Fruit fly (Drosophila melanogaster) whole organism, embryonic: ENCODE measurements around the gene CG15046.

Experiments used
- Adf1 ChIP-seq: fragments of 200-800 bp; sonication (Bioruptor generic); IDR thresholded peaks from 2 replicates; pipeline ENCODE4 v1.3.6; 2022; ENCODE audit warnings: missing biosample characterization, missing genetic modification characterization
- CG10431 ChIP-seq: fragments of 200-800 bp; sonication (Bioruptor generic); optimal IDR thresholded peaks from 3 replicates; lab custom pipeline; 2018; ENCODE audit warnings: missing biosample characterization, mild to moderate bottlenecking, missing genetic modification characterization
- CG12104 ChIP-seq: fragments of 200-800 bp; sonication (Bioruptor generic); optimal IDR thresholded peaks from 3 replicates; lab custom pipeline; 2016; ENCODE audit warnings: missing biosample characterization, missing genetic modification characterization
- CG1233 ChIP-seq: fragments of 200-800 bp; sonication (Bioruptor generic); optimal IDR thresholded peaks from 4 replicates; lab custom pipeline; 2018; ENCODE audit warnings: missing biosample characterization, mild to moderate bottlenecking, missing genetic modification characterization
- CG14441 ChIP-seq: fragments of 200-800 bp; sonication (Bioruptor generic); IDR thresholded peaks from 2 replicates; pipeline ENCODE4 v1.3.6; 2022; ENCODE audit warnings: missing biosample characterization, missing genetic modification characterization
- CG15269 ChIP-seq: fragments of 200-800 bp; sonication (Bioruptor generic); optimal IDR thresholded peaks from 2 replicates; lab custom pipeline; 2018; ENCODE audit warnings: missing biosample characterization, mild to moderate bottlenecking, missing genetic modification characterization, moderate library complexity
- CG15601 ChIP-seq: fragments of 200-800 bp; sonication (Bioruptor generic); optimal IDR thresholded peaks from 3 replicates; lab custom pipeline; 2019; ENCODE audit warnings: missing biosample characterization, mild to moderate bottlenecking, missing genetic modification characterization, moderate library complexity
- CG15696 ChIP-seq: fragments of 200-800 bp; sonication (Bioruptor generic); optimal IDR thresholded peaks from 2 replicates; lab custom pipeline; 2019; ENCODE audit warnings: missing biosample characterization, mild to moderate bottlenecking, missing genetic modification characterization, moderate library complexity
- CG17802 ChIP-seq: fragments of 200-800 bp; sonication (Bioruptor generic); optimal IDR thresholded peaks from 2 replicates; lab custom pipeline; 2018; ENCODE audit warnings: missing biosample characterization, mild to moderate bottlenecking, missing genetic modification characterization, moderate library complexity
- CG18619 ChIP-seq: fragments of 200-800 bp; sonication (Bioruptor generic); optimal IDR thresholded peaks from 3 replicates; lab custom pipeline; 2017; ENCODE audit warnings: missing biosample characterization, mild to moderate bottlenecking, missing genetic modification characterization
- CG32767 ChIP-seq: fragments of 200-800 bp; sonication (Bioruptor generic); IDR thresholded peaks from 2 replicates; pipeline ENCODE4 v1.3.6; 2022; ENCODE audit warnings: missing biosample characterization, missing genetic modification characterization
- CG3726 ChIP-seq: fragments of 200-800 bp; sonication (Bioruptor generic); IDR thresholded peaks from 3 replicates; pipeline ENCODE4, ENCODE4 v1.3.6; 2022; ENCODE audit warnings: missing biosample characterization, missing genetic modification characterization
- CG4328 ChIP-seq: fragments of 200-800 bp; sonication (Bioruptor generic); optimal IDR thresholded peaks from 3 replicates; lab custom pipeline; 2017; ENCODE audit warnings: missing biosample characterization, missing genetic modification reagents, missing genetic modification characterization
- CG7786 ChIP-seq: fragments of 200-800 bp; sonication (Bioruptor generic); optimal IDR thresholded peaks from 2 replicates; lab custom pipeline; 2016; ENCODE audit warnings: missing biosample characterization, missing genetic modification characterization
- CrebB ChIP-seq: fragments of 200-800 bp; sonication (Bioruptor generic); optimal IDR thresholded peaks from 3 replicates; lab custom pipeline; 2018; ENCODE audit warnings: missing biosample characterization, mild to moderate bottlenecking, missing genetic modification characterization
- E2f2 ChIP-seq: fragments of 200-800 bp; sonication (Bioruptor generic); IDR thresholded peaks from 2 replicates; pipeline ENCODE4 v1.3.6; 2022; ENCODE audit warnings: missing biosample characterization, missing genetic modification characterization
- ERR ChIP-seq: fragments of 200-800 bp; sonication (Bioruptor generic); optimal IDR thresholded peaks from 2 replicates; lab custom pipeline; 2016; ENCODE audit warnings: missing biosample characterization, missing genetic modification characterization
- Gsc ChIP-seq: fragments of 200-800 bp; sonication (Bioruptor generic); IDR thresholded peaks from 2 replicates; pipeline ENCODE4 v1.3.6; 2022; ENCODE audit warnings: missing biosample characterization, missing genetic modification characterization
- HHEX ChIP-seq: fragments of 200-800 bp; sonication (Bioruptor generic); optimal IDR thresholded peaks from 3 replicates; lab custom pipeline; 2017; ENCODE audit warnings: missing biosample characterization, mild to moderate bottlenecking, missing genetic modification characterization, missing genetic modification reagents
- Jarid2 ChIP-seq: fragments of 200-800 bp; sonication (Bioruptor generic); optimal IDR thresholded peaks from 3 replicates; lab custom pipeline; 2017; ENCODE audit warnings: mild to moderate bottlenecking, missing biosample characterization, missing genetic modification reagents, missing genetic modification characterization
- Mad ChIP-seq: fragments of 200-800 bp; sonication (Bioruptor generic); optimal IDR thresholded peaks from 2 replicates; lab custom pipeline; 2016; ENCODE audit warnings: missing biosample characterization, missing genetic modification characterization
- Sox100B ChIP-seq: fragments of 200-800 bp; sonication (Bioruptor generic); optimal IDR thresholded peaks from 3 replicates; lab custom pipeline; 2018; ENCODE audit warnings: missing biosample characterization, mild to moderate bottlenecking, missing genetic modification characterization
- Tbp ChIP-seq: fragments of >200 bp; optimal IDR thresholded peaks from 2 replicates; lab custom pipeline; 2018; ENCODE audit warnings: missing biosample characterization, missing genetic modification characterization
- abd-A ChIP-seq: fragments of 200-800 bp; sonication (Bioruptor generic); optimal IDR thresholded peaks from 3 replicates; lab custom pipeline; 2019; ENCODE audit warnings: missing biosample characterization, mild to moderate bottlenecking, missing genetic modification characterization, moderate library complexity
- bab2 ChIP-seq: fragments of 200-800 bp; sonication (Bioruptor generic); optimal IDR thresholded peaks from 2 replicates; lab custom pipeline; 2016; ENCODE audit warnings: missing biosample characterization, missing genetic modification characterization
- cato ChIP-seq: fragments of 200-800 bp; sonication (Bioruptor generic); optimal IDR thresholded peaks from 2 replicates; lab custom pipeline; 2016; ENCODE audit warnings: missing biosample characterization, missing genetic modification characterization, borderline replicate concordance
- chif ChIP-seq, 2 experiments: fragments of 200-800 bp; sonication (Bioruptor generic); optimal IDR thresholded peaks; 3 replicates each; lab custom pipeline; 2016; ENCODE audit warnings: missing biosample characterization in 2 of 2, missing genetic modification characterization in 2 of 2
- chm ChIP-seq: fragments of 200-800 bp; sonication (Bioruptor generic); IDR thresholded peaks from 2 replicates; pipeline ENCODE4 v1.3.6; 2022; ENCODE audit warnings: missing biosample characterization, missing genetic modification characterization
- dmrt11E ChIP-seq: fragments of 200-800 bp; sonication (Bioruptor generic); optimal IDR thresholded peaks from 3 replicates; lab custom pipeline; 2018; ENCODE audit warnings: missing biosample characterization, mild to moderate bottlenecking, missing genetic modification characterization, moderate library complexity
- exex ChIP-seq: fragments of 200-800 bp; sonication (Bioruptor generic); optimal IDR thresholded peaks from 4 replicates; lab custom pipeline; 2018; ENCODE audit warnings: missing biosample characterization, mild to moderate bottlenecking, missing genetic modification characterization, moderate library complexity
- gce ChIP-seq: fragments of 200-800 bp; sonication (Bioruptor generic); IDR thresholded peaks from 3 replicates; pipeline ENCODE4 v1.3.6; 2022; ENCODE audit warnings: missing biosample characterization, missing genetic modification characterization
- gt ChIP-seq: fragments of 200-800 bp; sonication (Bioruptor generic); IDR thresholded peaks from 2 replicates; pipeline ENCODE4 v1.3.6; 2022; ENCODE audit warnings: missing biosample characterization, missing genetic modification characterization
- jing ChIP-seq: fragments of 200-800 bp; sonication (Bioruptor generic); optimal IDR thresholded peaks from 2 replicates; lab custom pipeline; 2018; ENCODE audit warnings: missing biosample characterization, mild to moderate bottlenecking, missing genetic modification characterization
- kni ChIP-seq: fragments of 200-800 bp; sonication (Bioruptor generic); optimal IDR thresholded peaks from 3 replicates; lab custom pipeline; 2017; ENCODE audit warnings: mild to moderate bottlenecking, missing biosample characterization, missing genetic modification reagents, missing genetic modification characterization
- odd ChIP-seq: fragments of 200-800 bp; sonication (Bioruptor generic); optimal IDR thresholded peaks from 2 replicates; lab custom pipeline; 2017; ENCODE audit warnings: missing biosample characterization, mild to moderate bottlenecking, missing genetic modification characterization
- pzg ChIP-seq: fragments of 200-800 bp; sonication (Bioruptor generic); optimal IDR thresholded peaks from 3 replicates; lab custom pipeline; 2018; ENCODE audit warnings: missing biosample characterization, mild to moderate bottlenecking, missing genetic modification characterization, moderate library complexity
- shn ChIP-seq: fragments of 200-800 bp; sonication (Bioruptor generic); optimal IDR thresholded peaks from 3 replicates; lab custom pipeline; 2016; ENCODE audit warnings: missing biosample characterization, missing genetic modification characterization
- slp2 ChIP-seq: fragments of 200-800 bp; sonication (Bioruptor generic); optimal IDR thresholded peaks from 2 replicates; lab custom pipeline; 2016; ENCODE audit warnings: missing biosample characterization, missing genetic modification characterization
- sob ChIP-seq: fragments of 200-800 bp; sonication (Bioruptor generic); IDR thresholded peaks from 2 replicates; pipeline ENCODE4 v1.3.6; 2022; ENCODE audit warnings: missing biosample characterization, missing genetic modification characterization
- tin ChIP-seq: fragments of 200-800 bp; sonication (Bioruptor generic); optimal IDR thresholded peaks from 3 replicates; lab custom pipeline; 2016; ENCODE audit warnings: missing biosample characterization, missing genetic modification characterization
- trem ChIP-seq: fragments of 200-800 bp; optimal IDR thresholded peaks from 3 replicates; lab custom pipeline; 2019; ENCODE audit warnings: missing biosample characterization, mild to moderate bottlenecking, missing genetic modification characterization, moderate library complexity
- twi ChIP-seq: fragments of 200-800 bp; optimal IDR thresholded peaks from 2 replicates; lab custom pipeline; 2019; ENCODE audit warnings: missing biosample characterization, mild to moderate bottlenecking, missing genetic modification characterization, moderate library complexity
- vnd ChIP-seq: fragments of 200-800 bp; sonication (Bioruptor generic); IDR thresholded peaks from 3 replicates; pipeline ENCODE4 v1.3.6; 2022; ENCODE audit warnings: missing biosample characterization, missing genetic modification characterization; ENCODE audit not compliant: partially characterized antibody
- zen ChIP-seq: fragments of 200-800 bp; sonication (Bioruptor generic); optimal IDR thresholded peaks from 3 replicates; lab custom pipeline; 2018; ENCODE audit warnings: missing biosample characterization, mild to moderate bottlenecking, missing genetic modification characterization, moderate library complexity

CG15046 gene

dm6 chrX:18483261-18484218 lies 5.9 kb downstream of the CG15046 start, which contains the start of gene Hayan (continued):
- TF ChIP-seq pzg (GFP tag; lab: Kevin White, UChicago) (no peak), chif (GFP tag; optimal IDR thresholded peaks at IDR 0.05; lab: Kevin White, UChicago) (no peak), CG4328 (GFP tag; lab: Kevin White, UChicago) (no peak), vnd (GFP tag; lab: Robert Waterston, UW) (no peak), Jarid2 (GFP tag; lab: Kevin White, UChicago) (peak; percentile 54), CG10431 (GFP tag; lab: Kevin White, UChicago) (no peak)

- no peak for TF ChIP-seq CG7786 (GFP tag; lab: Kevin White, UChicago)
- TF ChIP-seq dmrt11E (tag; lab: Kevin White, UChicago), result no peak
- no peak for TF ChIP-seq ERR (GFP tag; lab: Kevin White, UChicago)
- TF ChIP-seq CG17802 (tag; lab: Kevin White, UChicago), result no peak
- no peak for TF ChIP-seq kni
- TF ChIP-seq E2f2, result no peak
- TF ChIP-seq Sox100B (GFP tag; lab: Kevin White, UChicago), result no peak
- no peak for TF ChIP-seq twi (tag; lab: Kevin White, UChicago)
- TF ChIP-seq CrebB, result no peak
Observed at dm6 chrX:18482537-18482936, 6.9 kb downstream of the CG15046 start.

- TF ChIP-seq zen (tag; lab: Kevin White, UChicago), result no peak
- TF ChIP-seq trem (tag; lab: Kevin White, UChicago), result no peak
- no peak for TF ChIP-seq exex (tag; lab: Kevin White, UChicago)
- no peak for TF ChIP-seq HHEX (GFP tag; lab: Kevin White, UChicago)
- no peak for TF ChIP-seq CG3726
- TF ChIP-seq bab2 (GFP tag; lab: Kevin White, UChicago), result no peak
- TF ChIP-seq tin, result no peak
- TF ChIP-seq slp2, result no peak
- TF ChIP-seq CG15269 (tag; lab: Kevin White, UChicago), result no peak
- no peak for TF ChIP-seq Gsc (GFP tag; lab: Robert Waterston, UW)
- no peak for TF ChIP-seq gce
- TF ChIP-seq CG15601 (tag; lab: Kevin White, UChicago), result no peak
- no peak for TF ChIP-seq shn (GFP tag; lab: Kevin White, UChicago)
- no peak for TF ChIP-seq Tbp
- 0 out of 2 replicates have a peak, but pooled peaks have one; percentile 26 for TF ChIP-seq CG14441 (GFP tag; lab: Robert Waterston, UW)
- TF ChIP-seq CG1233 (GFP tag; lab: Kevin White, UChicago), result no peak
- no peak for TF ChIP-seq sob
- TF ChIP-seq odd (GFP tag; lab: Kevin White, UChicago), result no peak
- no peak for TF ChIP-seq gt
- TF ChIP-seq CG18619 (GFP tag; lab: Kevin White, UChicago), result no peak
- no peak for TF ChIP-seq jing (GFP tag; lab: Kevin White, UChicago)
- no peak for TF ChIP-seq CG12104
- TF ChIP-seq Mad, result no peak
- no peak; the same call in 1 of the 2 replicates for TF ChIP-seq Adf1 (GFP tag; lab: Robert Waterston, UW)
- TF ChIP-seq abd-A (tag; lab: Kevin White, UChicago), result no peak
- no peak for TF ChIP-seq CG15696 (tag; lab: Kevin White, UChicago)
- no peak for TF ChIP-seq CG32767 (GFP tag; lab: Robert Waterston, UW)
- no peak for TF ChIP-seq cato (GFP tag; lab: Kevin White, UChicago)
- no peak for TF ChIP-seq chm (GFP tag; lab: Robert Waterston, UW)
Observed at dm6 chrX:18479307-18480134, 9.9 kb downstream of the CG15046 start, which contains the start of gene CG32547. TSS of gene CG32547 (minus strand) at chrX:18479487.
